Worm (Caenorhabditis elegans) whole organism, L1 larva: ENCODE data around the gene F58D2.2.

Source experiments
- C34B4.2 ChIP-seq: sonication (generic microtip); optimal IDR thresholded peaks from 2 replicates; lab custom pipeline; 2017; ENCODE audit warnings: mild to moderate bottlenecking, missing genetic modification characterization, missing compliant biosample characterization
- Y116A8C.19 ChIP-seq: sonication (generic microtip); optimal IDR thresholded peaks from 2 replicates; lab custom pipeline; 2016; ENCODE audit warnings: missing compliant biosample characterization, missing genetic modification characterization, borderline replicate concordance
- aha-1 ChIP-seq: fragments of 150-350 bp; optimal IDR thresholded peaks from 2 replicates; lab custom pipeline; 2014; ENCODE audit warnings: missing biosample characterization, missing genetic modification characterization
- alr-1 ChIP-seq: fragments of 200-800 bp; sonication (Bioruptor generic); optimal IDR thresholded peaks from 2 replicates; lab custom pipeline; 2018; ENCODE audit warnings: borderline replicate concordance, mild to moderate bottlenecking, missing genetic modification characterization, missing compliant biosample characterization
- ama-1 ChIP-seq: fragments of 150-350 bp; optimal IDR thresholded peaks from 2 replicates; lab custom pipeline; 2014
- ceh-63 ChIP-seq: fragments of 200-800 bp; sonication (Bioruptor generic); optimal IDR thresholded peaks from 2 replicates; lab custom pipeline; 2018; ENCODE audit warnings: mild to moderate bottlenecking, missing genetic modification characterization, missing compliant biosample characterization
- ceh-82 ChIP-seq, 3 experiments: fragments of 150-350 bp in 1 of 3; sonication (generic microtip) in 2 of 3; optimal IDR thresholded peaks; 2 replicates each; lab custom pipeline; 2014 to 2017; ENCODE audit warnings: missing biosample characterization in 3 of 3, missing genetic modification characterization in 3 of 3
- dpl-1 ChIP-seq, 3 experiments: fragments of 150-350 bp in 2 of 3; sonication (generic microtip) in 1 of 3; optimal IDR thresholded peaks; 2 replicates each; lab custom pipeline; 2014 to 2017; ENCODE audit warnings: missing biosample characterization in 3 of 3, missing genetic modification characterization in 3 of 3, missing genetic modification reagents in 3 of 3
- dsc-1 ChIP-seq: sonication (generic microtip); optimal IDR thresholded peaks from 2 replicates; lab custom pipeline; 2016; ENCODE audit warnings: mild to moderate bottlenecking, missing genetic modification characterization, missing compliant biosample characterization
- efl-1 ChIP-seq, 4 experiments: fragments of 150-350 bp; optimal IDR thresholded peaks in 3 of 4; peaks in 1 of 4; 1 replicate in 1 of 4; 2 replicates in 3 of 4; lab custom pipeline; 2014; ENCODE audit warnings: missing biosample characterization in 2 of 4, missing genetic modification characterization in 2 of 4, missing genetic modification reagents in 2 of 4
- efl-3 ChIP-seq: fragments of 200-800 bp; sonication (Bioruptor generic); optimal IDR thresholded peaks from 2 replicates; lab custom pipeline; 2018; ENCODE audit warnings: mild to moderate bottlenecking, missing genetic modification characterization, missing compliant biosample characterization
- egl-27 ChIP-seq, 2 experiments: fragments of 150-350 bp in 1 of 2; sonication (generic microtip); optimal IDR thresholded peaks; 3 replicates each; lab custom pipeline; 2017 to 2018; ENCODE audit warnings: missing biosample characterization in 2 of 2, missing genetic modification characterization in 2 of 2, missing genetic modification reagents in 2 of 2
- fkh-10 ChIP-seq: sonication (generic microtip); optimal IDR thresholded peaks from 2 replicates; lab custom pipeline; 2017; ENCODE audit warnings: missing biosample characterization, missing genetic modification reagents, missing genetic modification characterization
- fkh-4 ChIP-seq: sonication (generic microtip); optimal IDR thresholded peaks from 2 replicates; lab custom pipeline; 2016; ENCODE audit warnings: missing compliant biosample characterization, missing genetic modification characterization, borderline replicate concordance
- fkh-8 ChIP-seq: sonication (generic microtip); optimal IDR thresholded peaks from 2 replicates; lab custom pipeline; 2016; ENCODE audit warnings: mild to moderate bottlenecking, missing genetic modification characterization, missing compliant biosample characterization
- fos-1 ChIP-seq: fragments of 150-350 bp; optimal IDR thresholded peaks from 2 replicates; lab custom pipeline; 2014; ENCODE audit warnings: missing biosample characterization, missing genetic modification characterization
- grh-1 ChIP-seq: fragments of 200-800 bp; sonication (Bioruptor generic); IDR thresholded peaks from 2 replicates; pipeline ENCODE4 v1.3.6; 2022; ENCODE audit warnings: missing genetic modification reagents, missing genetic modification characterization, missing compliant biosample characterization
- hlh-4 ChIP-seq: sonication (generic microtip); optimal IDR thresholded peaks from 2 replicates; lab custom pipeline; 2016; ENCODE audit warnings: mild to moderate bottlenecking, missing genetic modification characterization, missing compliant biosample characterization
- isw-1 ChIP-seq: fragments of 200-800 bp; sonication (Bioruptor generic); IDR thresholded peaks from 2 replicates; pipeline ENCODE4 v1.3.6; 2022; ENCODE audit warnings: missing genetic modification characterization, missing compliant biosample characterization
- jun-1 ChIP-seq: fragments of 150-350 bp; optimal IDR thresholded peaks from 2 replicates; lab custom pipeline; 2014; ENCODE audit warnings: missing biosample characterization, missing genetic modification reagents, missing genetic modification characterization
- lin-13 ChIP-seq: fragments of 150-350 bp; optimal IDR thresholded peaks from 2 replicates; lab custom pipeline; 2014; ENCODE audit warnings: missing biosample characterization, missing genetic modification reagents, missing genetic modification characterization
- lin-14 ChIP-seq: fragments of 200-800 bp; sonication (Bioruptor generic); optimal IDR thresholded peaks from 2 replicates; lab custom pipeline; 2018; ENCODE audit warnings: mild to moderate bottlenecking, missing genetic modification characterization, moderate library complexity, missing compliant biosample characterization
- lin-15B ChIP-seq: fragments of 150-350 bp; sonication (generic microtip); optimal IDR thresholded peaks from 3 replicates; lab custom pipeline; 2014; ENCODE audit warnings: missing biosample characterization, missing genetic modification characterization
- lin-35 ChIP-seq, 2 experiments: fragments of 150-350 bp; optimal IDR thresholded peaks; 2 replicates each; lab custom pipeline; 2014; ENCODE audit warnings: missing biosample characterization in 2 of 2, missing genetic modification characterization in 2 of 2, missing genetic modification reagents in 2 of 2
- lin-39 ChIP-seq: fragments of 150-350 bp; optimal IDR thresholded peaks from 2 replicates; lab custom pipeline; 2014; ENCODE audit warnings: missing biosample characterization, missing genetic modification reagents, missing genetic modification characterization
- lir-3 ChIP-seq: sonication (generic microtip); optimal IDR thresholded peaks from 2 replicates; lab custom pipeline; 2016; ENCODE audit warnings: mild to moderate bottlenecking, missing genetic modification characterization, moderate library complexity, missing compliant biosample characterization; ENCODE audit not compliant: poor library complexity
- lsy-2 ChIP-seq, 2 experiments: fragments of 150-350 bp; optimal IDR thresholded peaks; 2 replicates each; lab custom pipeline; 2014; ENCODE audit warnings: missing biosample characterization in 2 of 2, missing genetic modification characterization in 2 of 2
- mab-9 ChIP-seq: fragments of 200-800 bp; sonication (Bioruptor generic); IDR thresholded peaks from 2 replicates; pipeline ENCODE4 v1.3.6; 2022; ENCODE audit warnings: missing genetic modification reagents, missing genetic modification characterization, missing compliant biosample characterization
- mdl-1 ChIP-seq, 2 experiments: fragments of 150-350 bp; optimal IDR thresholded peaks; 2 replicates each; lab custom pipeline; 2014 to 2017; ENCODE audit warnings: missing biosample characterization in 2 of 2, missing genetic modification characterization in 2 of 2, inconsistent platforms in 1 of 2
- nhr-12 ChIP-seq: sonication (generic microtip); optimal IDR thresholded peaks from 2 replicates; lab custom pipeline; 2017; ENCODE audit warnings: missing biosample characterization, missing genetic modification characterization
- nhr-19 ChIP-seq: fragments of 200-800 bp; sonication (Bioruptor generic); conservative IDR thresholded peaks from 2 replicates; pipeline ENCODE4 v1.3.6; 2022; ENCODE audit warnings: missing genetic modification characterization, missing compliant biosample characterization
- nhr-20 ChIP-seq: sonication (generic microtip); optimal IDR thresholded peaks from 2 replicates; lab custom pipeline; 2016; ENCODE audit warnings: mild to moderate bottlenecking, missing genetic modification characterization, missing compliant biosample characterization
- nhr-28 ChIP-seq: fragments of 150-350 bp; optimal IDR thresholded peaks from 2 replicates; lab custom pipeline; 2014; ENCODE audit warnings: missing biosample characterization, missing genetic modification characterization
- nhr-47 ChIP-seq: sonication (generic microtip); optimal IDR thresholded peaks from 2 replicates; lab custom pipeline; 2016; ENCODE audit warnings: mild to moderate bottlenecking, missing genetic modification characterization, moderate library complexity, missing compliant biosample characterization
- nhr-71 ChIP-seq: sonication (generic microtip); optimal IDR thresholded peaks from 2 replicates; lab custom pipeline; 2016; ENCODE audit warnings: mild to moderate bottlenecking, missing genetic modification characterization, moderate library complexity, missing compliant biosample characterization
- nhr-76 ChIP-seq: sonication (generic microtip); optimal IDR thresholded peaks from 2 replicates; lab custom pipeline; 2017; ENCODE audit warnings: missing biosample characterization, missing genetic modification characterization
- nhr-77 ChIP-seq: fragments of 150-350 bp; optimal IDR thresholded peaks from 2 replicates; lab custom pipeline; 2014; ENCODE audit warnings: missing biosample characterization, missing genetic modification characterization
- nhr-84 ChIP-seq: sonication (generic microtip); optimal IDR thresholded peaks from 2 replicates; lab custom pipeline; 2017; ENCODE audit warnings: missing biosample characterization, missing genetic modification characterization
- pag-3 ChIP-seq: sonication (generic microtip); optimal IDR thresholded peaks from 2 replicates; lab custom pipeline; 2017; ENCODE audit warnings: missing genetic modification characterization, mild to moderate bottlenecking, missing compliant biosample characterization, antibody characterized with exemption, borderline replicate concordance; ENCODE audit not compliant: insufficient read depth
- pax-3 ChIP-seq: fragments of 200-800 bp; sonication (Bioruptor generic); optimal IDR thresholded peaks from 2 replicates; lab custom pipeline; 2018; ENCODE audit warnings: mild to moderate bottlenecking, missing genetic modification characterization, moderate library complexity, missing compliant biosample characterization
- pqm-1 ChIP-seq: sonication (generic microtip); optimal IDR thresholded peaks from 3 replicates; lab custom pipeline; 2017; ENCODE audit warnings: missing biosample characterization, missing genetic modification characterization
- skn-1 ChIP-seq: fragments of 150-350 bp; optimal IDR thresholded peaks from 2 replicates; lab custom pipeline; 2014; ENCODE audit warnings: missing biosample characterization, missing genetic modification characterization
- snu-23 ChIP-seq: sonication (generic microtip); optimal IDR thresholded peaks from 2 replicates; lab custom pipeline; 2016; ENCODE audit warnings: missing genetic modification characterization, missing compliant biosample characterization
- sox-4 ChIP-seq: sonication (generic microtip); optimal IDR thresholded peaks from 2 replicates; lab custom pipeline; 2016; ENCODE audit warnings: missing genetic modification characterization, missing compliant biosample characterization
- sptf-1 ChIP-seq: fragments of 150-350 bp; optimal IDR thresholded peaks from 2 replicates; lab custom pipeline; 2014; ENCODE audit warnings: missing biosample characterization, missing genetic modification characterization
- tlp-1 ChIP-seq: fragments of 150-350 bp; optimal IDR thresholded peaks from 2 replicates; lab custom pipeline; 2014; ENCODE audit warnings: missing biosample characterization, missing genetic modification characterization
- unc-30 ChIP-seq: sonication (generic microtip); optimal IDR thresholded peaks from 2 replicates; lab custom pipeline; 2017; ENCODE audit warnings: missing biosample characterization, missing genetic modification characterization
- unc-62 ChIP-seq: fragments of 150-350 bp; optimal IDR thresholded peaks from 2 replicates; lab custom pipeline; 2014; ENCODE audit warnings: missing biosample characterization, missing genetic modification reagents, missing genetic modification characterization
- zip-4 ChIP-seq: fragments of 200-800 bp; sonication (Bioruptor generic); optimal IDR thresholded peaks from 2 replicates; lab custom pipeline; 2018; ENCODE audit warnings: mild to moderate bottlenecking, missing genetic modification characterization, moderate library complexity, missing compliant biosample characterization
- ztf-4 ChIP-seq: fragments of 150-350 bp; optimal IDR thresholded peaks from 2 replicates; lab custom pipeline; 2014; ENCODE audit warnings: missing biosample characterization, missing genetic modification characterization

F58D2.2 gene

ce11 chrIV:13240078-13240841 is 50.7 kb downstream of the F58D2.2 start, which contains the start of gene rpl-12:
rpl-12 (minus strand) TSS chrIV:13240651.
- TF ChIP-seq pax-3 (tag; lab: Kevin White, UChicago) = peak; percentile 98
- TF ChIP-seq nhr-76 = peak; percentile 74
- TF ChIP-seq nhr-12 (tag; lab: Kevin White, UChicago) = peak; percentile 35
- TF ChIP-seq skn-1 (tag; lab: Kevin White, UChicago) = peak; percentile 96
- peak; percentile 99 for TF ChIP-seq lin-14 (GFP tag; lab: Kevin White, UChicago)
- peak; percentile 95 for TF ChIP-seq zip-4 (GFP tag; lab: Kevin White, UChicago)
- TF ChIP-seq lsy-2 (tag; optimal IDR thresholded peaks at IDR 0.05; lab: Kevin White, UChicago) = peak; percentile 98
- peak; percentile 77 for TF ChIP-seq ceh-63 (GFP tag; lab: Kevin White, UChicago)
- peak; percentile 97 for TF ChIP-seq fos-1 (tag; lab: Kevin White, UChicago)
- peak; percentile 21 for TF ChIP-seq unc-62
- no peak for TF ChIP-seq pag-3 (tag; lab: Kevin White, UChicago)
- peak; percentile 99 for TF ChIP-seq nhr-47 (tag; lab: Kevin White, UChicago)
- peak; percentile 58 for TF ChIP-seq efl-3 (GFP tag; lab: Kevin White, UChicago)
- TF ChIP-seq grh-1 (GFP tag; lab: Robert Waterston, UW) = peak; percentile 97
- TF ChIP-seq ama-1 (lab: Kevin White, UChicago) = peak; percentile 68
- peak; percentile 99 for TF ChIP-seq lin-39 (tag; lab: Kevin White, UChicago)
- TF ChIP-seq fkh-4 (tag; lab: Kevin White, UChicago) = peak; percentile 95
- peak; percentile 99 for TF ChIP-seq fkh-10 (GFP tag; lab: Kevin White, UChicago)
- TF ChIP-seq nhr-71 (tag; lab: Kevin White, UChicago) = peak; percentile 100
- TF ChIP-seq C34B4.2 (tag; lab: Kevin White, UChicago) = peak; percentile 82
- TF ChIP-seq ceh-82 (tag; optimal IDR thresholded peaks at IDR 0.05; lab: Kevin White, UChicago) = peak; percentile 98 to 100 (median 99)
- peak; percentile 86 for TF ChIP-seq aha-1 (tag; lab: Kevin White, UChicago)
- TF ChIP-seq nhr-20 (tag; lab: Kevin White, UChicago) = peak; percentile 99
- TF ChIP-seq unc-30 (tag; lab: Kevin White, UChicago) = no peak
- TF ChIP-seq sptf-1 (tag; lab: Kevin White, UChicago) = no peak
- peak; percentile 98 for TF ChIP-seq efl-1 (optimal IDR thresholded peaks at IDR 0.05; lab: Kevin White, UChicago)
- TF ChIP-seq efl-1 (GFP tag; optimal IDR thresholded peaks at IDR 0.05 in 1 of 2; lab: Kevin White, UChicago) = peak; percentile 93 to 100
- TF ChIP-seq tlp-1 = no peak
- TF ChIP-seq pqm-1 (tag; lab: Kevin White, UChicago) = no peak
- TF ChIP-seq dsc-1 (tag; lab: Kevin White, UChicago) = peak; percentile 99
- peak; percentile 67 for TF ChIP-seq nhr-84
- TF ChIP-seq ztf-4 (tag; lab: Kevin White, UChicago) = peak; percentile 98
- peak; percentile 99 for TF ChIP-seq nhr-19 (GFP tag; lab: Robert Waterston, UW)
- peak; percentile 96 to 98 (median 97) for TF ChIP-seq dpl-1 (GFP tag; optimal IDR thresholded peaks at IDR 0.05; lab: Kevin White, UChicago)
- TF ChIP-seq snu-23 = peak; percentile 100
- peak; percentile 98 to 99 for TF ChIP-seq lin-35 (GFP tag; optimal IDR thresholded peaks at IDR 0.05; lab: Kevin White, UChicago)
- peak; percentile 36 for TF ChIP-seq nhr-28 (tag; lab: Kevin White, UChicago)
- TF ChIP-seq alr-1 (tag; lab: Kevin White, UChicago) = peak; percentile 46
- TF ChIP-seq lin-13 (GFP tag; lab: Kevin White, UChicago) = peak; percentile 99
- peak; percentile 98 for TF ChIP-seq nhr-77 (tag; lab: Kevin White, UChicago)
- TF ChIP-seq hlh-4 = no peak
- TF ChIP-seq mab-9 (GFP tag; lab: Robert Waterston, UW) = peak; percentile 96
- peak; percentile 100 for TF ChIP-seq lin-15B (tag; lab: Kevin White, UChicago)
- TF ChIP-seq isw-1 (GFP tag; lab: Robert Waterston, UW) = peak; percentile 99
- TF ChIP-seq lir-3 (tag; lab: Kevin White, UChicago) = peak; percentile 95
- peak; percentile 100 for TF ChIP-seq fkh-8 (tag; lab: Kevin White, UChicago)
- TF ChIP-seq Y116A8C.19 = peak; percentile 25
- TF ChIP-seq sox-4 (tag; lab: Kevin White, UChicago) = peak; percentile 94
- peak; percentile 72 to 87 for TF ChIP-seq egl-27 (tag; optimal IDR thresholded peaks at IDR 0.05; lab: Kevin White, UChicago)
- TF ChIP-seq jun-1 (tag; lab: Kevin White, UChicago) = peak; percentile 98
- TF ChIP-seq mdl-1 (tag; optimal IDR thresholded peaks at IDR 0.05; lab: Kevin White, UChicago) = peak; percentile 2 to 98
